Fruit fly (Drosophila melanogaster) whole organism, embryonic: Measurements from ENCODE around the gene Tango2.

Experiments
- CG12236 ChIP-seq: fragments of 200-800 bp; sonication (Bioruptor generic); optimal IDR thresholded peaks from 2 replicates; lab custom pipeline; 2016; ENCODE audit warnings: missing biosample characterization, missing genetic modification characterization
- CG8290 ChIP-seq, 3 experiments: fragments of 200-800 bp; sonication (Bioruptor generic); optimal IDR thresholded peaks; 2 replicates each; lab custom pipeline; 2016 to 2019; ENCODE audit warnings: missing biosample characterization in 3 of 3, missing genetic modification characterization in 3 of 3, mild to moderate bottlenecking in 2 of 3, moderate library complexity in 1 of 3
- Nf-YC ChIP-seq: fragments of 200-800 bp; optimal IDR thresholded peaks from 3 replicates; lab custom pipeline; 2019; ENCODE audit warnings: missing biosample characterization, mild to moderate bottlenecking, missing genetic modification characterization, moderate library complexity
- YL-1 ChIP-seq: fragments of 200-800 bp; sonication (Bioruptor generic); optimal IDR thresholded peaks from 3 replicates; lab custom pipeline; 2017; ENCODE audit warnings: missing biosample characterization, mild to moderate bottlenecking, missing genetic modification characterization
- zen ChIP-seq: fragments of 200-800 bp; sonication (Bioruptor generic); optimal IDR thresholded peaks from 3 replicates; lab custom pipeline; 2018; ENCODE audit warnings: missing biosample characterization, mild to moderate bottlenecking, missing genetic modification characterization, moderate library complexity

DNA sequence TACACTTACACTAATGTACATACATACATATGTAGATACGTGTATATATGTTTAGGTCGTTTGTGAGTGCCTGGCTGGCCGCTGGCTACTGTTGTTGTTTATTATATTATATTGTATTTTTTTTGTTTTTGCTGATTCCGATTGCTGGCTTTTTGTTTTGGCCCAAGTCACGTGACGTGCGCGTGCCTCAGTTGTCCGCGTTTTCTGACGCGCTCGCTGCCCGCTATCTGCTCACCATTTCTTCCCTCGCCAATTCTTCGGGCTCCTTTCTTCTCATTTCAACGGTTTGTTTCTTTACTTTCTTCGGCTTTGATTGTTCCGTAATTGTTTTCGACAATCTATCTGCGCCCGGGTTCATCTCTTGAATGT lies 18.2 kb downstream of the Tango2 start:
- TF ChIP-seq Nf-YC (tag; lab: Kevin White, UChicago) (no peak), zen (tag; lab: Kevin White, UChicago) (no peak), CG12236 (GFP tag; lab: Kevin White, UChicago) (no peak), CG8290 (GFP tag; optimal IDR thresholded peaks at IDR 0.05; lab: Kevin White, UChicago) (no peak), CG8290 (tag; optimal IDR thresholded peaks at IDR 0.05; lab: Kevin White, UChicago) (no peak), YL-1 (GFP tag; lab: Kevin White, UChicago) (no peak)
